Worm (Caenorhabditis elegans) whole organism, midembryonic: ENCODE measurements around the gene rml-1.

Experiments
- T22C8.4 ChIP-seq: fragments of 200-800 bp; sonication (Bioruptor generic); IDR thresholded peaks from 2 replicates; pipeline ENCODE4 v1.3.6; 2022; ENCODE audit warnings: missing genetic modification characterization, missing compliant biosample characterization
- cog-1 ChIP-seq: sonication (generic microtip); optimal IDR thresholded peaks from 2 replicates; lab custom pipeline; 2016; ENCODE audit warnings: missing genetic modification characterization, missing compliant biosample characterization
- flt-1 ChIP-seq: fragments of 200-800 bp; sonication (Bioruptor generic); IDR thresholded peaks from 2 replicates; pipeline ENCODE4 v1.3.6; 2022; ENCODE audit warnings: missing genetic modification characterization, missing compliant biosample characterization
- klf-2 ChIP-seq: fragments of 200-800 bp; sonication (Bioruptor generic); conservative IDR thresholded peaks from 2 replicates; pipeline ENCODE4 v1.3.6; 2022; ENCODE audit warnings: missing genetic modification reagents, missing genetic modification characterization, missing compliant biosample characterization
- med-1 ChIP-seq: sonication (generic microtip); optimal IDR thresholded peaks from 2 replicates; lab custom pipeline; 2017; ENCODE audit warnings: missing genetic modification characterization, mild to moderate bottlenecking, missing compliant biosample characterization, antibody characterized with exemption, missing genetic modification reagents; ENCODE audit not compliant: insufficient read depth
- ref-1 ChIP-seq: fragments of 200-800 bp; sonication (Bioruptor generic); conservative IDR thresholded peaks from 2 replicates; pipeline ENCODE4 v1.3.6; 2022; ENCODE audit warnings: missing genetic modification reagents, missing genetic modification characterization, missing compliant biosample characterization
- tab-1 ChIP-seq: fragments of 200-800 bp; sonication (Bioruptor generic); IDR thresholded peaks from 2 replicates; pipeline ENCODE4 v1.3.6; 2022; ENCODE audit warnings: missing genetic modification characterization, missing compliant biosample characterization

- TF ChIP-seq flt-1 (GFP tag; lab: Robert Waterston, UW), result no peak
- no peak for TF ChIP-seq klf-2 (GFP tag; lab: Robert Waterston, UW)
- no peak for TF ChIP-seq tab-1 (GFP tag; lab: Robert Waterston, UW)
- no peak for TF ChIP-seq cog-1
- TF ChIP-seq med-1 (GFP tag; lab: Kevin White, UChicago), result no peak
- no peak for TF ChIP-seq T22C8.4 (GFP tag; lab: Robert Waterston, UW)
- no peak for TF ChIP-seq ref-1
Measured at ce11 chrIII:13762046-13762445, 5.8 kb downstream of the rml-1 start, which contains the start of gene dbn-1.
